Fruit fly (Drosophila melanogaster) Kc167 (cell line): ENCODE data around the gene CG45002.

ENCODE experiments used
- Sin3A ChIP-seq: fragments of >200 bp; optimal IDR thresholded peaks from 2 replicates; lab custom pipeline; 2018; ENCODE audit warnings: missing external identifiers
- psq ChIP-seq: fragments of >200 bp; optimal IDR thresholded peaks from 2 replicates; lab custom pipeline; 2017; ENCODE audit warnings: missing external identifiers
- ttk ChIP-seq: sonication (Bioruptor generic); optimal IDR thresholded peaks from 2 replicates; lab custom pipeline; 2017; ENCODE audit warnings: missing external identifiers

DNA sequence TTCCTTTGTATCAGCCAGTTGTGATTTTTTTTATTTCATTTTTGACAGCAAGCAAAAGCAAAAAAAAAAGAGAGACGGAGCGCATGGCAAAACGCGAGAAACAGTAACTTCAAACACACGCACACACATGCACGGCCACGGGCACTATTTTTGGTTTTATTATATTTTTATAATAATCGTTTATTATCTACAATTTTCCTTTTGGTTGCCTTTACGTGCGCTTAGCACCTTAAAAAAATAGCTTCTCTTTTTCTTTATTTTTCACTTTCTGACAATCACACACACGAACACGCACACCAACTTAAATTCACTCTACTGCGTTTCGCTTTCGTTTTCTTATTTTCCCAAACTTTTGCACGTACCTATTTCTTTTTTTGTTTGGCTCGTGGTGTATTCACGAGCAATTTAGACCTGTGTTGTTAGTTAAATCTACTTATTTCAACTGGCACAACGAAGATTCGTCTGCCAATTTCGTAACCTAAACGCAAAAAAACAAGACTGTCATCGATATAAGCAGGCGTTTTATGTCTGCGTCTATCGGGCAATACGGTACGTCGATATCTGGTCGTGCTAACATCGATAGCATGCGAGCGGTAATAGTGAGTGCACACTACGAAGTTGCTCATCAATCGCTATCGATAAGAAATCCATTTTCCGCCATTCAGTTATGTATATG, 98.2 kb downstream of the CG45002 start, which contains the start of gene Ubr1:
- TF ChIP-seq Sin3A (lab: Kevin White, UChicago): no peak
- no peak for TF ChIP-seq psq (lab: Kevin White, UChicago)
- TF ChIP-seq ttk (lab: Kevin White, UChicago): no peak
